Worm (Caenorhabditis elegans) whole organism, L1 larva: ENCODE results near the gene Y54G2A.19.

Experiments
- C04F5.9 ChIP-seq: sonication (generic microtip); optimal IDR thresholded peaks from 2 replicates; lab custom pipeline; 2016; ENCODE audit warnings: missing genetic modification characterization, missing compliant biosample characterization
- alr-1 ChIP-seq: fragments of 200-800 bp; sonication (Bioruptor generic); optimal IDR thresholded peaks from 2 replicates; lab custom pipeline; 2018; ENCODE audit warnings: borderline replicate concordance, mild to moderate bottlenecking, missing genetic modification characterization, missing compliant biosample characterization
- ama-1 ChIP-seq: fragments of 150-350 bp; optimal IDR thresholded peaks from 2 replicates; lab custom pipeline; 2014
- efl-1 ChIP-seq, 4 experiments: fragments of 150-350 bp; optimal IDR thresholded peaks in 3 of 4; peaks in 1 of 4; 1 replicate in 1 of 4; 2 replicates in 3 of 4; lab custom pipeline; 2014; ENCODE audit warnings: missing biosample characterization in 2 of 4, missing genetic modification characterization in 2 of 4, missing genetic modification reagents in 2 of 4
- efl-3 ChIP-seq: fragments of 200-800 bp; sonication (Bioruptor generic); optimal IDR thresholded peaks from 2 replicates; lab custom pipeline; 2018; ENCODE audit warnings: mild to moderate bottlenecking, missing genetic modification characterization, missing compliant biosample characterization
- fkh-10 ChIP-seq: sonication (generic microtip); optimal IDR thresholded peaks from 2 replicates; lab custom pipeline; 2017; ENCODE audit warnings: missing biosample characterization, missing genetic modification reagents, missing genetic modification characterization
- hpl-2 ChIP-seq: fragments of 150-350 bp; optimal IDR thresholded peaks from 2 replicates; lab custom pipeline; 2014; ENCODE audit warnings: missing biosample characterization, missing genetic modification reagents, missing genetic modification characterization
- irx-1 ChIP-seq: sonication (generic microtip); optimal IDR thresholded peaks from 2 replicates; lab custom pipeline; 2016; ENCODE audit warnings: missing genetic modification characterization, missing compliant biosample characterization
- lir-3 ChIP-seq: sonication (generic microtip); optimal IDR thresholded peaks from 2 replicates; lab custom pipeline; 2016; ENCODE audit warnings: mild to moderate bottlenecking, missing genetic modification characterization, moderate library complexity, missing compliant biosample characterization; ENCODE audit not compliant: poor library complexity
- lsy-2 ChIP-seq, 2 experiments: fragments of 150-350 bp; optimal IDR thresholded peaks; 2 replicates each; lab custom pipeline; 2014; ENCODE audit warnings: missing biosample characterization in 2 of 2, missing genetic modification characterization in 2 of 2
- mdl-1 ChIP-seq, 2 experiments: fragments of 150-350 bp; optimal IDR thresholded peaks; 2 replicates each; lab custom pipeline; 2014 to 2017; ENCODE audit warnings: missing biosample characterization in 2 of 2, missing genetic modification characterization in 2 of 2, inconsistent platforms in 1 of 2
- nhr-237 ChIP-seq: fragments of 150-350 bp; optimal IDR thresholded peaks from 2 replicates; lab custom pipeline; 2014; ENCODE audit warnings: missing biosample characterization, missing genetic modification characterization
- sup-37 ChIP-seq: fragments of 200-800 bp; sonication (Bioruptor generic); optimal IDR thresholded peaks from 2 replicates; lab custom pipeline; 2018; ENCODE audit warnings: mild to moderate bottlenecking, missing genetic modification characterization, missing compliant biosample characterization

- no peak for TF ChIP-seq ama-1 (lab: Kevin White, UChicago)
- no peak for TF ChIP-seq lir-3
- no peak for TF ChIP-seq irx-1
- no peak for TF ChIP-seq hpl-2 (GFP tag; lab: Kevin White, UChicago)
- TF ChIP-seq alr-1, result no peak
- no peak for TF ChIP-seq lsy-2 (tag; optimal IDR thresholded peaks at IDR 0.05; lab: Kevin White, UChicago)
- no peak for TF ChIP-seq C04F5.9 (tag; lab: Kevin White, UChicago)
- no peak for TF ChIP-seq mdl-1 (tag; optimal IDR thresholded peaks at IDR 0.05; lab: Kevin White, UChicago)
- no peak for TF ChIP-seq sup-37 (GFP tag; lab: Kevin White, UChicago)
- no peak for TF ChIP-seq nhr-237 (tag; lab: Kevin White, UChicago)
- TF ChIP-seq efl-1 (optimal IDR thresholded peaks at IDR 0.05; lab: Kevin White, UChicago), result no peak
- TF ChIP-seq efl-1 (GFP tag; optimal IDR thresholded peaks at IDR 0.05 in 1 of 2; lab: Kevin White, UChicago), result no peak
- TF ChIP-seq efl-3 (GFP tag; lab: Kevin White, UChicago), result no peak
- TF ChIP-seq fkh-10 (GFP tag; lab: Kevin White, UChicago), result no peak
Observed at ce11 chrIV:2864743-2865142, 29.8 kb downstream of the Y54G2A.19 start, which contains the start of gene Y54G2A.16.
